Worm (Caenorhabditis elegans): ENCODE data around the gene Y60A3A.8.

- TF ChIP-seq fax-1 (tag; optimal IDR thresholded peaks at IDR 0.05) (no peak), ama-1 (optimal IDR thresholded peaks at IDR 0.05) (no peak), ceh-6 (GFP tag; optimal IDR thresholded peaks at IDR 0.05) (no peak), pqm-1 (tag; optimal IDR thresholded peaks at IDR 0.05) (no peak), dve-1 (tag; optimal IDR thresholded peaks at IDR 0.05) (no peak), K09A11.1 (tag; optimal IDR thresholded peaks at IDR 0.05; ENCODE audit: insufficient read depth) (no peak), pat-9 (tag; optimal IDR thresholded peaks at IDR 0.05) (no peak), fkh-6 (tag; optimal IDR thresholded peaks at IDR 0.05) (no peak), elt-2 (tag; optimal IDR thresholded peaks at IDR 0.05) (no peak), ttx-3 (tag; optimal IDR thresholded peaks at IDR 0.05) (no peak), ceh-18 (tag; optimal IDR thresholded peaks at IDR 0.05) (no peak), tbx-2 (tag; optimal IDR thresholded peaks at IDR 0.05) (no peak), syd-9 (tag; optimal IDR thresholded peaks at IDR 0.05) (no peak), che-1 (tag; optimal IDR thresholded peaks at IDR 0.05) (no peak)
These were observed 44.3 kb downstream of the Y60A3A.8 start, which contains the start of gene Y60A3A.25 for ce11 chrV:19994093-19994492.

All from whole organism, late embryonic.